Worm (Caenorhabditis elegans) whole organism, young adult: Measurements from ENCODE around the gene btb-16.

Experiments used
- B0336.3 ChIP-seq: fragments of 200-800 bp; sonication (Bioruptor generic); IDR thresholded peaks from 2 replicates; pipeline ENCODE4 v1.3.6; 2022; ENCODE audit warnings: missing genetic modification characterization, missing compliant biosample characterization
- D2030.7 ChIP-seq: fragments of 200-800 bp; sonication (Bioruptor generic); IDR thresholded peaks from 2 replicates; pipeline ENCODE4 v1.3.6; 2022; ENCODE audit warnings: missing genetic modification reagents, missing genetic modification characterization, missing compliant biosample characterization
- F22D6.2 ChIP-seq: sonication (generic microtip); optimal IDR thresholded peaks from 2 replicates; lab custom pipeline; 2016; ENCODE audit warnings: mild to moderate bottlenecking, missing genetic modification characterization, missing compliant biosample characterization
- F37B4.10 ChIP-seq: fragments of 200-800 bp; sonication (Bioruptor generic); IDR thresholded peaks from 2 replicates; pipeline ENCODE4 v1.3.6; 2022; ENCODE audit warnings: missing genetic modification characterization, missing compliant biosample characterization
- T07F8.4 ChIP-seq: sonication (generic microtip); optimal IDR thresholded peaks from 2 replicates; lab custom pipeline; 2016; ENCODE audit warnings: mild to moderate bottlenecking, missing genetic modification characterization, moderate library complexity, missing compliant biosample characterization
- Y53G8AR.9 ChIP-seq: fragments of 200-800 bp; sonication (Bioruptor generic); conservative IDR thresholded peaks from 2 replicates; pipeline ENCODE4 v1.3.6; 2022; ENCODE audit warnings: missing genetic modification reagents, missing genetic modification characterization, missing compliant biosample characterization
- Y56A3A.18 ChIP-seq: fragments of 200-800 bp; sonication (Bioruptor generic); IDR thresholded peaks from 2 replicates; pipeline ENCODE4 v1.3.6; 2022; ENCODE audit warnings: missing genetic modification reagents, missing genetic modification characterization, missing compliant biosample characterization
- Y79H2A.3 ChIP-seq: fragments of 200-800 bp; sonication (Bioruptor generic); conservative IDR thresholded peaks from 2 replicates; pipeline ENCODE4 v1.3.6; 2022; ENCODE audit warnings: missing genetic modification reagents, missing genetic modification characterization, missing compliant biosample characterization
- ama-1 ChIP-seq, 3 experiments: fragments of 150-350 bp in 1 of 3; sonication (generic microtip) in 2 of 3; optimal IDR thresholded peaks; 2 replicates each; lab custom pipeline; 2014 to 2018; ENCODE audit warnings: missing biosample characterization in 2 of 3, missing genetic modification characterization in 2 of 3, missing genetic modification reagents in 2 of 3
- aptf-3 ChIP-seq: fragments of 200-800 bp; sonication (Bioruptor generic); IDR thresholded peaks from 2 replicates; pipeline ENCODE4 v1.3.6; 2022; ENCODE audit warnings: missing genetic modification characterization, missing compliant biosample characterization
- attf-5 ChIP-seq: fragments of 200-800 bp; sonication (Bioruptor generic); optimal IDR thresholded peaks from 2 replicates; lab custom pipeline; 2018; ENCODE audit warnings: mild to moderate bottlenecking, missing genetic modification characterization, missing compliant biosample characterization
- bed-1 ChIP-seq: fragments of 200-800 bp; sonication (Bioruptor generic); IDR thresholded peaks from 2 replicates; pipeline ENCODE4 v1.3.6; 2022; ENCODE audit warnings: missing genetic modification reagents, missing genetic modification characterization, missing compliant biosample characterization
- ceh-100 ChIP-seq: fragments of 200-800 bp; sonication (Bioruptor generic); IDR thresholded peaks from 2 replicates; pipeline ENCODE4 v1.3.6; 2022; ENCODE audit warnings: missing genetic modification reagents, missing genetic modification characterization, missing compliant biosample characterization
- ceh-27 ChIP-seq: fragments of 200-800 bp; sonication (Bioruptor generic); optimal IDR thresholded peaks from 2 replicates; lab custom pipeline; 2018; ENCODE audit warnings: mild to moderate bottlenecking, missing genetic modification characterization, moderate library complexity, missing compliant biosample characterization
- ceh-40 ChIP-seq: fragments of 200-800 bp; sonication (Bioruptor generic); IDR thresholded peaks from 2 replicates; pipeline ENCODE4 v1.3.6; 2022; ENCODE audit warnings: missing genetic modification characterization, missing compliant biosample characterization
- ceh-58 ChIP-seq: fragments of 200-800 bp; sonication (Bioruptor generic); IDR thresholded peaks from 2 replicates; pipeline ENCODE4 v1.3.6; 2022; ENCODE audit warnings: missing genetic modification characterization, missing compliant biosample characterization
- ceh-91 ChIP-seq: fragments of 200-800 bp; sonication (Bioruptor generic); IDR thresholded peaks from 2 replicates; pipeline ENCODE4 v1.3.6; 2022; ENCODE audit warnings: missing genetic modification reagents, missing genetic modification characterization, missing compliant biosample characterization
- die-1 ChIP-seq: sonication (generic microtip); optimal IDR thresholded peaks from 2 replicates; lab custom pipeline; 2016; ENCODE audit warnings: missing genotype, mild to moderate bottlenecking, missing genetic modification characterization, missing compliant biosample characterization
- dpl-1 ChIP-seq: fragments of 150-350 bp; optimal IDR thresholded peaks from 2 replicates; lab custom pipeline; 2014; ENCODE audit warnings: missing biosample characterization, missing genetic modification reagents, missing genetic modification characterization
- efl-1 ChIP-seq: fragments of 150-350 bp; optimal IDR thresholded peaks from 2 replicates; lab custom pipeline; 2014; ENCODE audit warnings: missing biosample characterization, missing genetic modification reagents, missing genetic modification characterization
- hlh-26 ChIP-seq: fragments of 200-800 bp; sonication (Bioruptor generic); conservative IDR thresholded peaks from 2 replicates; pipeline ENCODE4 v1.3.6; 2022; ENCODE audit warnings: missing genetic modification reagents, missing genetic modification characterization, missing compliant biosample characterization
- lag-1 ChIP-seq: fragments of 200-800 bp; sonication (Bioruptor generic); IDR thresholded peaks from 2 replicates; pipeline ENCODE4 v1.3.6; 2022; ENCODE audit warnings: missing genetic modification reagents, missing genetic modification characterization, missing compliant biosample characterization
- lin-26 ChIP-seq: fragments of 200-800 bp; sonication (Bioruptor generic); IDR thresholded peaks from 2 replicates; pipeline ENCODE4 v1.3.6; 2022; ENCODE audit warnings: missing genetic modification reagents, missing genetic modification characterization, missing compliant biosample characterization
- lin-35 ChIP-seq, 3 experiments: fragments of 150-350 bp in 2 of 3; sonication (generic microtip) in 1 of 3; optimal IDR thresholded peaks; 2 replicates each; lab custom pipeline; 2014 to 2018; ENCODE audit warnings: missing biosample characterization in 3 of 3, missing genetic modification characterization in 3 of 3, missing genetic modification reagents in 3 of 3
- lin-54 ChIP-seq: fragments of 200-800 bp; sonication (Bioruptor generic); optimal IDR thresholded peaks from 2 replicates; lab custom pipeline; 2018; ENCODE audit warnings: mild to moderate bottlenecking, missing genetic modification characterization, missing compliant biosample characterization
- lsy-27 ChIP-seq: sonication (generic microtip); optimal IDR thresholded peaks from 2 replicates; lab custom pipeline; 2017; ENCODE audit warnings: missing genetic modification characterization, mild to moderate bottlenecking, missing compliant biosample characterization, antibody characterized with exemption, missing genotype, borderline replicate concordance; ENCODE audit not compliant: insufficient read depth
- madf-3 ChIP-seq: fragments of 200-800 bp; sonication (Bioruptor generic); IDR thresholded peaks from 2 replicates; pipeline ENCODE4 v1.3.6; 2022; ENCODE audit warnings: missing genetic modification reagents, missing genetic modification characterization, missing compliant biosample characterization
- madf-6 ChIP-seq: fragments of 200-800 bp; sonication (Bioruptor generic); IDR thresholded peaks from 2 replicates; pipeline ENCODE4 v1.3.6; 2022; ENCODE audit warnings: missing genetic modification reagents, missing genetic modification characterization, missing compliant biosample characterization
- mes-4 ChIP-seq: sonication (generic microtip); optimal IDR thresholded peaks from 2 replicates; lab custom pipeline; 2016; ENCODE audit warnings: missing genotype, missing genetic modification characterization, missing compliant biosample characterization
- mxl-1 ChIP-seq: sonication (generic microtip); optimal IDR thresholded peaks from 2 replicates; lab custom pipeline; 2016; ENCODE audit warnings: missing genetic modification characterization, missing compliant biosample characterization
- nfya-1 ChIP-seq: sonication (generic microtip); optimal IDR thresholded peaks from 2 replicates; lab custom pipeline; 2017; ENCODE audit warnings: antibody characterized with exemption, missing compliant biosample characterization, missing genetic modification characterization, borderline replicate concordance; ENCODE audit not compliant: insufficient read depth
- nhr-80 ChIP-seq: sonication (generic microtip); optimal IDR thresholded peaks from 2 replicates; lab custom pipeline; 2016; ENCODE audit warnings: missing genetic modification characterization, missing compliant biosample characterization
- pha-4 ChIP-seq: fragments of 150-350 bp; sonication (generic microtip); optimal IDR thresholded peaks from 2 replicates; lab custom pipeline; 2014; ENCODE audit warnings: missing biosample characterization, missing genetic modification reagents, missing genetic modification characterization
- rcor-1 ChIP-seq: fragments of 200-800 bp; sonication (Bioruptor generic); IDR thresholded peaks from 2 replicates; pipeline ENCODE4 v1.3.6; 2022; ENCODE audit warnings: missing genetic modification reagents, missing genetic modification characterization, missing compliant biosample characterization
- rec-8 ChIP-seq, 2 experiments: sonication (generic microtip); optimal IDR thresholded peaks; 2 replicates each; lab custom pipeline; 2016; ENCODE audit warnings: mild to moderate bottlenecking in 2 of 2, missing genetic modification characterization in 2 of 2, missing genetic modification reagents in 2 of 2, missing genotype in 2 of 2, missing biosample characterization in 1 of 2, missing compliant biosample characterization in 1 of 2, moderate library complexity in 1 of 2
- repo-1 ChIP-seq: sonication (generic microtip); optimal IDR thresholded peaks from 2 replicates; lab custom pipeline; 2017; ENCODE audit warnings: mild to moderate bottlenecking, missing genetic modification characterization, missing compliant biosample characterization
- sea-2 ChIP-seq: fragments of 200-800 bp; sonication (Bioruptor generic); IDR thresholded peaks from 2 replicates; pipeline ENCODE4 v1.3.6; 2022; ENCODE audit warnings: missing genetic modification characterization, missing compliant biosample characterization
- sptf-2 ChIP-seq: fragments of 200-800 bp; sonication (Bioruptor generic); optimal IDR thresholded peaks from 2 replicates; lab custom pipeline; 2018; ENCODE audit warnings: mild to moderate bottlenecking, missing genetic modification characterization, missing compliant biosample characterization
- xnd-1 ChIP-seq: sonication (generic microtip); optimal IDR thresholded peaks from 2 replicates; lab custom pipeline; 2016; ENCODE audit warnings: missing genotype, missing genetic modification reagents, missing genetic modification characterization, missing compliant biosample characterization
- zfh-2 ChIP-seq: fragments of 200-800 bp; sonication (Bioruptor generic); conservative IDR thresholded peaks from 2 replicates; pipeline ENCODE4 v1.3.6; 2022; ENCODE audit warnings: missing genetic modification reagents, missing genetic modification characterization, missing compliant biosample characterization
- zim-3 ChIP-seq: sonication (generic microtip); optimal IDR thresholded peaks from 2 replicates; lab custom pipeline; 2017; ENCODE audit warnings: mild to moderate bottlenecking, missing genetic modification characterization, moderate library complexity, missing compliant biosample characterization
- ztf-22 ChIP-seq: fragments of 200-800 bp; sonication (Bioruptor generic); optimal IDR thresholded peaks from 2 replicates; lab custom pipeline; 2018; ENCODE audit warnings: mild to moderate bottlenecking, missing genetic modification characterization, moderate library complexity, missing compliant biosample characterization
- ztf-26 ChIP-seq: sonication (generic microtip); optimal IDR thresholded peaks from 2 replicates; lab custom pipeline; 2017; ENCODE audit warnings: missing genetic modification characterization, missing compliant biosample characterization
- ztf-3 ChIP-seq: fragments of 200-800 bp; sonication (Bioruptor generic); optimal IDR thresholded peaks from 2 replicates; lab custom pipeline; 2018; ENCODE audit warnings: mild to moderate bottlenecking, missing genetic modification characterization, missing compliant biosample characterization
- ztf-6 ChIP-seq: fragments of 200-800 bp; sonication (Bioruptor generic); IDR thresholded peaks from 2 replicates; pipeline ENCODE4 v1.3.6; 2022; ENCODE audit warnings: missing genetic modification reagents, missing genetic modification characterization, missing compliant biosample characterization

btb-16 gene

ce11 chrII:3278634-3279033 is 18.0 kb upstream of the btb-16 start, which contains the start of gene wht-4:
Gene wht-4 (plus strand): TSS chrII:3278934.
- TF ChIP-seq zfh-2 = no peak
- TF ChIP-seq hlh-26 = no peak
- TF ChIP-seq ztf-6 (GFP tag; lab: Robert Waterston, UW) = no peak
- no peak for TF ChIP-seq ceh-40 (GFP tag; lab: Robert Waterston, UW)
- TF ChIP-seq zim-3 = no peak
- TF ChIP-seq madf-3 (GFP tag; lab: Robert Waterston, UW) = no peak
- TF ChIP-seq Y56A3A.18 (GFP tag; lab: Robert Waterston, UW) = no peak
- no peak for TF ChIP-seq xnd-1 (tag; lab: Kevin White, UChicago)
- TF ChIP-seq ztf-26 = no peak
- no peak for TF ChIP-seq dpl-1 (GFP tag; lab: Kevin White, UChicago)
- TF ChIP-seq aptf-3 (GFP tag; lab: Robert Waterston, UW) = no peak
- no peak for TF ChIP-seq lsy-27
- no peak for TF ChIP-seq nhr-80 (tag; lab: Kevin White, UChicago)
- TF ChIP-seq repo-1 (tag; lab: Kevin White, UChicago) = no peak
- TF ChIP-seq ceh-91 (GFP tag; lab: Robert Waterston, UW) = no peak
- TF ChIP-seq bed-1 (GFP tag; lab: Robert Waterston, UW) = no peak

- no peak for TF ChIP-seq efl-1 (GFP tag; lab: Kevin White, UChicago)
- no peak for TF ChIP-seq attf-5
- TF ChIP-seq lag-1 = no peak
- no peak for TF ChIP-seq T07F8.4 (tag; lab: Kevin White, UChicago)
- no peak for TF ChIP-seq rec-8 (tag; optimal IDR thresholded peaks at IDR 0.05; lab: Kevin White, UChicago)
- no peak for TF ChIP-seq lin-26 (GFP tag; lab: Robert Waterston, UW)
- TF ChIP-seq ztf-6 (GFP tag; lab: Robert Waterston, UW) = no peak
- TF ChIP-seq mxl-1 = no peak
- no peak for TF ChIP-seq aptf-3 (GFP tag; lab: Robert Waterston, UW)
These were observed 14.3 kb upstream of the btb-16 start, which contains the start of gene nep-13 for ce11 chrII:3282353-3282752. Gene nep-13 (plus strand): TSS chrII:3282653.

DNA sequence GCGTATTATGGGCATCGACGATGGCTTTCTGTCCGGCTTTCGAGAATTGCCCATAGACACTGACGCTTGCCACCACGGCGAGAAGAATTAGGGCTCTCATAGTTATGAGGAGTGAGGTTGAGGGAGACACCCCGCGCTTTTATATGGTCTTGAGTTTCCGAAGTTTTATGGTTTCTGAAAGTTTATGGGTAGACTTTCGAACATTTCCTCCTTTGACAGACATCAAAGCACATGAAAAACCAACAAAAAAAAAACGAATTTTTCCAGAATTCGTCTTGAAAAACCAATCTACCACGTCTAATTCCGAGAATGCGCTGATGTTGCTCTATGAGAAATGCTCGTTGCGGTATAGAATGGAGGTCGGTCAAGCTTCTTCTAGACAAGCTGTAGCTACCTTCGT is 12.1 kb upstream of the btb-16 start, which contains the start of gene scl-15:
TSS of gene scl-15 (minus strand) at position 101 of the 400 bp plus-strand sequence.
- TF ChIP-seq ceh-58 (GFP tag; lab: Robert Waterston, UW) (no peak), sptf-2 (GFP tag; lab: Kevin White, UChicago) (no peak), F22D6.2 (no peak), die-1 (tag; lab: Kevin White, UChicago) (no peak), lin-54 (GFP tag; lab: Kevin White, UChicago) (no peak), nfya-1 (tag; lab: Kevin White, UChicago) (no peak), D2030.7 (GFP tag; lab: Robert Waterston, UW) (no peak), bed-1 (GFP tag; lab: Robert Waterston, UW) (no peak), ceh-100 (no peak)
- TF ChIP-seq, all 124 proteins: peak for 0

ce11 chrII:3287073-3287472 is 9.6 kb upstream of the btb-16 start, which contains the start of gene sri-63:
Gene sri-63 (plus strand): TSS chrII:3287373.
- no peak for TF ChIP-seq xnd-1 (tag; lab: Kevin White, UChicago)
- no peak for TF ChIP-seq Y53G8AR.9 (GFP tag; lab: Robert Waterston, UW)
- TF ChIP-seq lin-35 (GFP tag; optimal IDR thresholded peaks at IDR 0.05; lab: Kevin White, UChicago) = no peak
- TF ChIP-seq sea-2 (GFP tag; lab: Robert Waterston, UW) = no peak
- no peak for TF ChIP-seq mes-4 (tag; lab: Kevin White, UChicago)
- no peak for TF ChIP-seq ceh-27 (GFP tag; lab: Kevin White, UChicago)
- TF ChIP-seq sptf-2 (GFP tag; lab: Kevin White, UChicago) = no peak
- TF ChIP-seq F37B4.10 (GFP tag; lab: Robert Waterston, UW) = no peak
- no peak for TF ChIP-seq ztf-3
- no peak for TF ChIP-seq ztf-22 (GFP tag; lab: Kevin White, UChicago)
- no peak for TF ChIP-seq madf-6 (GFP tag; lab: Robert Waterston, UW)
- TF ChIP-seq B0336.3 = no peak
- no peak for TF ChIP-seq Y79H2A.3 (GFP tag; lab: Robert Waterston, UW)
- no peak for TF ChIP-seq ama-1 (optimal IDR thresholded peaks at IDR 0.05; lab: Kevin White, UChicago)
- no peak for TF ChIP-seq ama-1 (GFP tag; optimal IDR thresholded peaks at IDR 0.05; lab: Kevin White, UChicago)
- no peak for TF ChIP-seq pha-4 (tag; lab: Kevin White, UChicago)
- TF ChIP-seq rcor-1 (GFP tag; lab: Robert Waterston, UW) = no peak
- TF ChIP-seq die-1 (tag; lab: Kevin White, UChicago) = no peak
